Worm (Caenorhabditis elegans) whole organism, young adult: ENCODE data around the gene K07E12.2.

Source experiments
- B0019.2 ChIP-seq: fragments of 200-800 bp; sonication (Bioruptor generic); conservative IDR thresholded peaks from 2 replicates; pipeline ENCODE4 v1.3.6; 2022; ENCODE audit warnings: missing genetic modification reagents, missing genetic modification characterization, missing compliant biosample characterization
- F23B12.7 ChIP-seq: sonication (generic microtip); optimal IDR thresholded peaks from 2 replicates; lab custom pipeline; 2017; ENCODE audit warnings: missing genetic modification characterization, mild to moderate bottlenecking, missing compliant biosample characterization, antibody characterized with exemption, moderate library complexity; ENCODE audit not compliant: insufficient read depth
- F39B2.1 ChIP-seq: fragments of 200-800 bp; sonication (Bioruptor generic); IDR thresholded peaks from 2 replicates; pipeline ENCODE4 v1.3.6; 2022; ENCODE audit warnings: missing genetic modification reagents, missing genetic modification characterization, missing compliant biosample characterization
- F49E8.2 ChIP-seq: sonication (generic microtip); optimal IDR thresholded peaks from 3 replicates; lab custom pipeline; 2017; ENCODE audit warnings: missing genetic modification characterization, mild to moderate bottlenecking, missing compliant biosample characterization, antibody characterized with exemption, moderate library complexity; ENCODE audit not compliant: insufficient read depth
- K11D2.4 ChIP-seq: fragments of 200-800 bp; sonication (Bioruptor generic); IDR thresholded peaks from 2 replicates; pipeline ENCODE4 v1.3.6; 2022; ENCODE audit warnings: missing genetic modification reagents, missing genetic modification characterization, missing compliant biosample characterization
- Y79H2A.3 ChIP-seq: fragments of 200-800 bp; sonication (Bioruptor generic); conservative IDR thresholded peaks from 2 replicates; pipeline ENCODE4 v1.3.6; 2022; ENCODE audit warnings: missing genetic modification reagents, missing genetic modification characterization, missing compliant biosample characterization
- ZK185.1 ChIP-seq: sonication (generic microtip); optimal IDR thresholded peaks from 2 replicates; lab custom pipeline; 2016; ENCODE audit warnings: mild to moderate bottlenecking, missing genetic modification characterization, missing compliant biosample characterization; ENCODE audit not compliant: poor library complexity, severe bottlenecking
- akir-1 ChIP-seq: fragments of 200-800 bp; sonication (Bioruptor generic); optimal IDR thresholded peaks from 2 replicates; lab custom pipeline; 2018; ENCODE audit warnings: mild to moderate bottlenecking, missing genetic modification characterization, moderate library complexity, missing compliant biosample characterization
- aptf-3 ChIP-seq: fragments of 200-800 bp; sonication (Bioruptor generic); IDR thresholded peaks from 2 replicates; pipeline ENCODE4 v1.3.6; 2022; ENCODE audit warnings: missing genetic modification characterization, missing compliant biosample characterization
- atf-7 ChIP-seq: sonication (generic microtip); optimal IDR thresholded peaks from 2 replicates; lab custom pipeline; 2017; ENCODE audit warnings: mild to moderate bottlenecking, missing genetic modification characterization, missing compliant biosample characterization
- attf-3 ChIP-seq: fragments of 200-800 bp; sonication (Bioruptor generic); conservative IDR thresholded peaks from 2 replicates; pipeline ENCODE4 v1.3.6; 2022; ENCODE audit warnings: missing genetic modification reagents, missing genetic modification characterization, missing compliant biosample characterization
- bed-2 ChIP-seq: fragments of 200-800 bp; sonication (Bioruptor generic); IDR thresholded peaks from 2 replicates; pipeline ENCODE4 v1.3.6; 2022; ENCODE audit warnings: missing genetic modification reagents, missing genetic modification characterization, missing compliant biosample characterization
- ccch-3 ChIP-seq: fragments of 200-800 bp; sonication (Bioruptor generic); optimal IDR thresholded peaks from 2 replicates; lab custom pipeline; 2018; ENCODE audit warnings: mild to moderate bottlenecking, missing genetic modification characterization, missing compliant biosample characterization
- ceh-58 ChIP-seq: fragments of 200-800 bp; sonication (Bioruptor generic); IDR thresholded peaks from 2 replicates; pipeline ENCODE4 v1.3.6; 2022; ENCODE audit warnings: missing genetic modification characterization, missing compliant biosample characterization
- ceh-79 ChIP-seq: sonication (generic microtip); optimal IDR thresholded peaks from 2 replicates; lab custom pipeline; 2017; ENCODE audit warnings: mild to moderate bottlenecking, missing genetic modification characterization, missing compliant biosample characterization
- die-1 ChIP-seq: sonication (generic microtip); optimal IDR thresholded peaks from 2 replicates; lab custom pipeline; 2016; ENCODE audit warnings: missing genotype, mild to moderate bottlenecking, missing genetic modification characterization, missing compliant biosample characterization
- ets-4 ChIP-seq: fragments of 200-800 bp; sonication (Bioruptor generic); optimal IDR thresholded peaks from 2 replicates; lab custom pipeline; 2018; ENCODE audit warnings: mild to moderate bottlenecking, missing genetic modification characterization, missing compliant biosample characterization
- gei-17 ChIP-seq: fragments of 200-800 bp; sonication (Bioruptor generic); optimal IDR thresholded peaks from 2 replicates; lab custom pipeline; 2018; ENCODE audit warnings: mild to moderate bottlenecking, missing genetic modification characterization, missing compliant biosample characterization
- him-1 ChIP-seq: sonication (generic microtip); optimal IDR thresholded peaks from 2 replicates; lab custom pipeline; 2016; ENCODE audit warnings: missing genotype, missing genetic modification reagents, missing genetic modification characterization, missing compliant biosample characterization
- madf-10 ChIP-seq: sonication (generic microtip); optimal IDR thresholded peaks from 2 replicates; lab custom pipeline; 2016; ENCODE audit warnings: mild to moderate bottlenecking, missing genetic modification characterization, missing compliant biosample characterization
- madf-3 ChIP-seq: fragments of 200-800 bp; sonication (Bioruptor generic); IDR thresholded peaks from 2 replicates; pipeline ENCODE4 v1.3.6; 2022; ENCODE audit warnings: missing genetic modification reagents, missing genetic modification characterization, missing compliant biosample characterization
- mcd-1 ChIP-seq: fragments of 200-800 bp; sonication (Bioruptor generic); IDR thresholded peaks from 2 replicates; pipeline ENCODE4 v1.3.6; 2022; ENCODE audit warnings: missing genetic modification reagents, missing genetic modification characterization, missing compliant biosample characterization
- nfya-2 ChIP-seq: fragments of 200-800 bp; sonication (Bioruptor generic); IDR thresholded peaks from 2 replicates; pipeline ENCODE4 v1.3.6; 2022; ENCODE audit warnings: missing genetic modification reagents, missing genetic modification characterization, missing compliant biosample characterization
- rcor-1 ChIP-seq: fragments of 200-800 bp; sonication (Bioruptor generic); IDR thresholded peaks from 2 replicates; pipeline ENCODE4 v1.3.6; 2022; ENCODE audit warnings: missing genetic modification reagents, missing genetic modification characterization, missing compliant biosample characterization
- rec-8 ChIP-seq, 2 experiments: sonication (generic microtip); optimal IDR thresholded peaks; 2 replicates each; lab custom pipeline; 2016; ENCODE audit warnings: mild to moderate bottlenecking in 2 of 2, missing genetic modification characterization in 2 of 2, missing genetic modification reagents in 2 of 2, missing genotype in 2 of 2, missing biosample characterization in 1 of 2, missing compliant biosample characterization in 1 of 2, moderate library complexity in 1 of 2
- repo-1 ChIP-seq: sonication (generic microtip); optimal IDR thresholded peaks from 2 replicates; lab custom pipeline; 2017; ENCODE audit warnings: mild to moderate bottlenecking, missing genetic modification characterization, missing compliant biosample characterization
- sea-2 ChIP-seq: fragments of 200-800 bp; sonication (Bioruptor generic); IDR thresholded peaks from 2 replicates; pipeline ENCODE4 v1.3.6; 2022; ENCODE audit warnings: missing genetic modification characterization, missing compliant biosample characterization
- snpc-1.3 ChIP-seq: sonication (generic microtip); optimal IDR thresholded peaks from 2 replicates; lab custom pipeline; 2017; ENCODE audit warnings: missing genetic modification characterization, mild to moderate bottlenecking, missing compliant biosample characterization, antibody characterized with exemption, moderate library complexity, missing genotype, missing genetic modification reagents; ENCODE audit not compliant: insufficient read depth
- somi-1 ChIP-seq: fragments of 200-800 bp; sonication (Bioruptor generic); optimal IDR thresholded peaks from 2 replicates; lab custom pipeline; 2018; ENCODE audit warnings: mild to moderate bottlenecking, missing genetic modification characterization, missing compliant biosample characterization
- tbx-9 ChIP-seq: sonication (generic microtip); optimal IDR thresholded peaks from 2 replicates; lab custom pipeline; 2016; ENCODE audit warnings: borderline replicate concordance, missing genetic modification characterization, inconsistent platforms, missing compliant biosample characterization
- tlf-1 ChIP-seq: fragments of 200-800 bp; sonication (Bioruptor generic); optimal IDR thresholded peaks from 2 replicates; lab custom pipeline; 2018; ENCODE audit warnings: mild to moderate bottlenecking, missing genetic modification characterization, missing compliant biosample characterization
- unc-130 ChIP-seq: sonication (generic microtip); optimal IDR thresholded peaks from 2 replicates; lab custom pipeline; 2016; ENCODE audit warnings: missing genetic modification reagents, missing genetic modification characterization, missing compliant biosample characterization
- xnd-1 ChIP-seq: sonication (generic microtip); optimal IDR thresholded peaks from 2 replicates; lab custom pipeline; 2016; ENCODE audit warnings: missing genotype, missing genetic modification reagents, missing genetic modification characterization, missing compliant biosample characterization
- ztf-25 ChIP-seq: fragments of 200-800 bp; sonication (Bioruptor generic); IDR thresholded peaks from 2 replicates; pipeline ENCODE4 v1.3.6; 2022; ENCODE audit warnings: missing genetic modification reagents, missing genetic modification characterization, missing compliant biosample characterization
- ztf-3 ChIP-seq: fragments of 200-800 bp; sonication (Bioruptor generic); optimal IDR thresholded peaks from 2 replicates; lab custom pipeline; 2018; ENCODE audit warnings: mild to moderate bottlenecking, missing genetic modification characterization, missing compliant biosample characterization

Gene K07E12.2

DNA sequence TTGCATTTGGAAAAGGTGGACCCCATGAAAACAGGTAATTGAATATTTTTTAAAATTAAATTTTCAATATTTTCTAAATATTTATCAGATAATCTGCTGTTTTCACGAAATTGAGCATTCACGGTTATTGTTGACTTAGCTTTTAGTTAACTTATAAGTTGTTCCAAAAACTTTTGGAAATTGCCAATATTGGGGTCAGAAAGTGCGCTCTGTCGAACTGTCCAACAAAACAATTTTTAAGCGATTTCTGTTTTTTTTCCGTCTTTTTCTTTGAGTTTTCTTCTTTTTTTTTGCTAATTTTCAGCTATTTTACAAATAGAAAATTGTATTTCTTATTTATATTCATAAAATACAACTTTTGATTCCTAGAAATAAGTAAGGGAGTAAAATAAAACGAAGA, 5.8 kb upstream of the K07E12.2 start:
- no peak for TF ChIP-seq sea-2 (GFP tag; lab: Robert Waterston, UW)
- 0 out of 2 replicates have a peak, but pooled peaks have one; percentile 15 for TF ChIP-seq mcd-1 (GFP tag; lab: Robert Waterston, UW)
- TF ChIP-seq, all 124 proteins: peak for 1

DNA sequence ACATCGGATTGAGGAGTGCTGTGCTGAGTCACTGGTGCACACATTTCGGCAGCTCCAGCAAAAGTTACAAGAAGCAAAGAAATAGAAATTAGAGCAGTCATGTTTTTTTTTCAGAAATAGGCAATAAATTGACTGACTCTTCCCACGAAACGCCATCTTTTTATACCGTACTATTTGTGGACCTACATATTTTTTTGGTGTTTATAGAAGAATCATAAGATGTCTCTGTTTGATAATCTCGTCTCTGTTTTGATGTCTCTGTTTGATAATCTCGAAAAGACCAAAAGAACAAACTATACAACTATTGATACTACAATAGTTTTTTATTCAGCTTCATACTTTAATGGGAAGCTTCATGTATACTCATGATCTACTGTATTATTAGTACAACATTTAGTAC, 2.7 kb upstream of the K07E12.2 start, which contains the start of gene Y102E9.3:
Gene Y102E9.3 (minus strand): TSS at position 101 of the 400 bp plus-strand sequence.
- TF ChIP-seq tbx-9 (tag; lab: Kevin White, UChicago) (no peak), rcor-1 (no peak), ceh-79 (tag; lab: Kevin White, UChicago) (no peak), madf-3 (no peak), Y79H2A.3 (GFP tag; lab: Robert Waterston, UW) (no peak), F39B2.1 (GFP tag; lab: Robert Waterston, UW) (no peak), him-1 (tag; lab: Kevin White, UChicago) (no peak)

DNA sequence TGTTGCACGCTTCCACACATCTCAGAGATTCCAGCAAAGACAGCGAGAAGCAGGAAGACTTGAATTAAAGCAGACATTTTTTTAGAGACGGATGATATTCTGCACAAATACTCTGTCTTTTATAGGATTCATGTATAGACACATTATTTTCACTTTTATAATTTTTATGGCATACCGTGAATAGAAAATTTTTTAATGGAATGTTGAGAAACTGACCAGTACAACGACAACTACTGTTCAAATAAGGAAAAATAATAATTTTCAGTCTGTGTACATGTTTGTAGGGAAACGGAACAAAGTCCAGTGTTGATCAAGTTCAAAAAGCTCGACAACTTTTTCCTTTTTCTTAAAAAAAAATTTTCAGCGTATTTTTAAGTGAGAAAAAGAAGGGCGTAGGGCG, 505 bp upstream of the K07E12.2 start, which contains the start of gene Y102E9.6:
Gene Y102E9.6 (minus strand): TSS at position 101 of the 400 bp plus-strand sequence.
- no peak for TF ChIP-seq aptf-3 (GFP tag; lab: Robert Waterston, UW)
- TF ChIP-seq attf-3 (GFP tag; lab: Robert Waterston, UW): no peak
- no peak for TF ChIP-seq die-1 (tag; lab: Kevin White, UChicago)
- TF ChIP-seq K11D2.4 (GFP tag; lab: Robert Waterston, UW): no peak
- no peak for TF ChIP-seq ztf-25 (GFP tag; lab: Robert Waterston, UW)
- TF ChIP-seq ets-4: no peak
- no peak for TF ChIP-seq tlf-1
- TF ChIP-seq somi-1 (GFP tag; lab: Kevin White, UChicago): no peak
- TF ChIP-seq B0019.2 (GFP tag; lab: Robert Waterston, UW): no peak
- TF ChIP-seq xnd-1 (tag; lab: Kevin White, UChicago): no peak
- TF ChIP-seq ztf-3: no peak
- TF ChIP-seq F49E8.2 (tag; lab: Kevin White, UChicago): no peak
- no peak for TF ChIP-seq atf-7 (tag; lab: Kevin White, UChicago)
- no peak for TF ChIP-seq bed-2

DNA sequence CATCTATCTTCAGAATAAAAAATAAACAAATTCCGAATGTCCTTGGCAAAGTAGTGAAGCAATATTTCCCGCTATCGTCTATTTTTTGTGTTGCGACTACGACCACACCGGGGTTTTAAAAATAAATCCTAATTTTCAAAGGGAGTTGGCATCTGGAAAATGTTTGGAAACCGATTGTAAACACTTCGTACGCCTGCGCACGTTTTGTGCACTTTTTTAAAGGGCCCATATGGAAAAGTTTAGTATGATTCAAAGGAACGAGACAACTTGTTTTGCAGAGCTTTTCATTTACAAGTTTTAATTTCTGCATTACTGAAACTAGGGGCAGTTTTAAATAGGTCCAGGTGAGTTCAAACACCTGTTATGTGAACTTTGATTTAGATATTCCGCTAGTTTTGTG, 3.0 kb downstream of the K07E12.2 start:
- TF ChIP-seq gei-17 (GFP tag; lab: Kevin White, UChicago) (no peak), ZK185.1 (tag; lab: Kevin White, UChicago) (no peak), ceh-79 (tag; lab: Kevin White, UChicago) (no peak), rec-8 (tag; optimal IDR thresholded peaks at IDR 0.05; lab: Kevin White, UChicago) (no peak), nfya-2 (GFP tag; lab: Robert Waterston, UW) (no peak), madf-10 (tag; lab: Kevin White, UChicago) (no peak), repo-1 (tag; lab: Kevin White, UChicago) (no peak), akir-1 (GFP tag; lab: Kevin White, UChicago) (no peak), ccch-3 (GFP tag; lab: Kevin White, UChicago) (no peak), F23B12.7 (tag; lab: Kevin White, UChicago) (no peak), snpc-1.3 (no peak), ceh-58 (GFP tag; lab: Robert Waterston, UW) (no peak), unc-130 (GFP tag; lab: Kevin White, UChicago) (no peak)
- TF ChIP-seq, all 124 proteins: peak for 0
